Fruit fly (Drosophila melanogaster): ENCODE measurements around the gene bib.

- TF ChIP-seq Myc (optimal IDR thresholded peaks at IDR 0.05) (no peak), ttk (optimal IDR thresholded peaks at IDR 0.05) (no peak), psq (optimal IDR thresholded peaks at IDR 0.05) (no peak), Sin3A (optimal IDR thresholded peaks at IDR 0.05) (no peak), h (optimal IDR thresholded peaks at IDR 0.05) (no peak), insv (optimal IDR thresholded peaks at IDR 0.05) (no peak)
Measured at dm6 chr2L:9963603-9964042, 20.8 kb upstream of the bib start, which contains the start of gene CG5850.
